Worm (Caenorhabditis elegans) whole organism, early embryonic: ENCODE data around the gene irg-1.

Source experiments
- B0310.2 ChIP-seq: sonication (generic microtip); optimal IDR thresholded peaks from 2 replicates; lab custom pipeline; 2016; ENCODE audit warnings: mild to moderate bottlenecking, missing genetic modification characterization, missing compliant biosample characterization
- F13C5.2 ChIP-seq: sonication (generic microtip); optimal IDR thresholded peaks from 2 replicates; lab custom pipeline; 2017; ENCODE audit warnings: mild to moderate bottlenecking, missing genetic modification characterization, inconsistent platforms, missing compliant biosample characterization
- aly-1 ChIP-seq: sonication (generic microtip); optimal IDR thresholded peaks from 2 replicates; lab custom pipeline; 2016; ENCODE audit warnings: missing genetic modification characterization, missing compliant biosample characterization
- ama-1 ChIP-seq: fragments of 150-350 bp; optimal IDR thresholded peaks from 2 replicates; lab custom pipeline; 2014
- ceh-13 ChIP-seq: fragments of 200-800 bp; sonication (Bioruptor generic); optimal IDR thresholded peaks from 2 replicates; lab custom pipeline; 2018; ENCODE audit warnings: mild to moderate bottlenecking, missing genetic modification characterization, missing compliant biosample characterization
- ceh-36 ChIP-seq: sonication (generic microtip); optimal IDR thresholded peaks from 2 replicates; lab custom pipeline; 2016; ENCODE audit warnings: missing genetic modification characterization, inconsistent platforms, missing compliant biosample characterization
- ets-7 ChIP-seq: sonication (generic microtip); optimal IDR thresholded peaks from 2 replicates; lab custom pipeline; 2016; ENCODE audit warnings: missing genotype, missing genetic modification characterization, missing compliant biosample characterization
- flt-1 ChIP-seq: fragments of 200-800 bp; sonication (Bioruptor generic); IDR thresholded peaks from 2 replicates; pipeline ENCODE4 v1.3.6; 2022; ENCODE audit warnings: missing genetic modification characterization, missing compliant biosample characterization
- hmbx-1 ChIP-seq: sonication (generic microtip); optimal IDR thresholded peaks from 2 replicates; lab custom pipeline; 2016; ENCODE audit warnings: mild to moderate bottlenecking, missing genetic modification characterization, missing compliant biosample characterization
- hmg-4 ChIP-seq: fragments of 200-800 bp; sonication (Bioruptor generic); optimal IDR thresholded peaks from 2 replicates; lab custom pipeline; 2018; ENCODE audit warnings: mild to moderate bottlenecking, missing genetic modification characterization, missing compliant biosample characterization
- hnd-1 ChIP-seq: sonication (generic microtip); optimal IDR thresholded peaks from 2 replicates; lab custom pipeline; 2016; ENCODE audit warnings: missing genetic modification characterization, missing compliant biosample characterization
- pes-1 ChIP-seq: fragments of 200-800 bp; sonication (Bioruptor generic); IDR thresholded peaks from 2 replicates; pipeline ENCODE4 v1.3.6; 2022; ENCODE audit warnings: missing genetic modification reagents, missing genetic modification characterization, missing compliant biosample characterization
- scrt-1 ChIP-seq: fragments of 200-800 bp; sonication (Bioruptor generic); IDR thresholded peaks from 2 replicates; pipeline ENCODE4 v1.3.6; 2022; ENCODE audit warnings: missing genetic modification characterization, missing compliant biosample characterization
- sea-1 ChIP-seq: fragments of 200-800 bp; sonication (Bioruptor generic); conservative IDR thresholded peaks from 2 replicates; pipeline ENCODE4 v1.3.6; 2022; ENCODE audit warnings: missing genetic modification characterization, missing compliant biosample characterization
- tbx-11 ChIP-seq: fragments of 200-800 bp; sonication (Bioruptor generic); IDR thresholded peaks from 2 replicates; pipeline ENCODE4 v1.3.6; 2022; ENCODE audit warnings: missing genetic modification characterization, missing compliant biosample characterization
- tbx-37 ChIP-seq: fragments of 200-800 bp; sonication (Bioruptor generic); conservative IDR thresholded peaks from 2 replicates; pipeline ENCODE4 v1.3.6; 2022; ENCODE audit warnings: missing genetic modification reagents, missing genetic modification characterization, missing compliant biosample characterization
- tra-4 ChIP-seq: sonication (generic microtip); optimal IDR thresholded peaks from 2 replicates; lab custom pipeline; 2017; ENCODE audit warnings: missing genetic modification characterization, missing compliant biosample characterization

irg-1 gene

DNA sequence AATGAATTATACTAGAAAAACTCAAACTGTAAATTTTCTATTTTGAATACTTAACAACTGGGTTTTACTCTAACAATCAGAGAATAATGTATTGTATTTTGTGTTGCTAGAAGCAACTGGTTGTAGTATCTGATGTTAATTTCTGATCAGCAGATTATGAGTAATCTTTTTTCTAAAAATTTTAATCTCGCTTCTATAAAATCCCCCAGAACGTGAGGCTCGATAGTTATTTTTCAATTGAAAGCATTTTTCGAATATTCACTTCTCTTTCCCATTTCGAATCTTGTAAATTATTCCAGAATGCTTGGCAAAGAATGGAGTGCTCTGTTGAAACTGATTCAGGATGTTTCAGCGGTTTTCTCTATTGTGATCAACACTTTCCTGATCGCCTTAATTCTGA, 5.5 kb upstream of the irg-1 start, which contains the start of gene str-227:
TSS of gene str-227 (plus strand) at position 301 of the 400 bp plus-strand sequence.
- no peak for TF ChIP-seq hmg-4 (GFP tag; lab: Kevin White, UChicago)
- no peak for TF ChIP-seq scrt-1
- TF ChIP-seq tbx-11 (GFP tag; lab: Robert Waterston, UW) = no peak
- TF ChIP-seq hnd-1 (tag; lab: Kevin White, UChicago) = no peak
- TF ChIP-seq pes-1 (GFP tag; lab: Robert Waterston, UW) = no peak
- TF ChIP-seq flt-1 (GFP tag; lab: Robert Waterston, UW) = no peak
- TF ChIP-seq B0310.2 = no peak

DNA sequence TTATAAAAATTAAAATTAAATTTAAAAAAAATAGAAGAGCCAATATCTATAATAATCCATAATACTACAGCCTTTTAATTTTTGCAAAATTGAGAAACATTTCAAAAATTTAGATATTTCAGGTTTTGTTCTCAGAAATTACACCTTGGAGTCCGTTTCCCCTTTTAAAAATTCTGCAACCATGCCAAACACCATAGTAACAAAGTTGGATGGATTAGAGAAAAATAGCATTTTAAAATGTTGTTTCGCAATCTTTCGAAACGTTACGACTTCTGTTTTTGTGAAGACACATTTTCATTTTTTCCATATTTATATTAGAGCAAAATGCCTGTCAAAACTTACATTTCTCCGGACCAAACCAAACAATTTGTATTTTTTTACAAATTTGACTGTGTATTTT, 1.6 kb downstream of the irg-1 start, which contains the start of gene T24A6.7:
TSS of gene T24A6.7 (plus strand) at position 301 of the 400 bp plus-strand sequence.
- TF ChIP-seq tra-4 (tag; lab: Kevin White, UChicago) = no peak
- no peak for TF ChIP-seq aly-1 (tag; lab: Kevin White, UChicago)
- no peak for TF ChIP-seq F13C5.2 (tag; lab: Kevin White, UChicago)
- TF ChIP-seq hmg-4 (GFP tag; lab: Kevin White, UChicago) = no peak

DNA sequence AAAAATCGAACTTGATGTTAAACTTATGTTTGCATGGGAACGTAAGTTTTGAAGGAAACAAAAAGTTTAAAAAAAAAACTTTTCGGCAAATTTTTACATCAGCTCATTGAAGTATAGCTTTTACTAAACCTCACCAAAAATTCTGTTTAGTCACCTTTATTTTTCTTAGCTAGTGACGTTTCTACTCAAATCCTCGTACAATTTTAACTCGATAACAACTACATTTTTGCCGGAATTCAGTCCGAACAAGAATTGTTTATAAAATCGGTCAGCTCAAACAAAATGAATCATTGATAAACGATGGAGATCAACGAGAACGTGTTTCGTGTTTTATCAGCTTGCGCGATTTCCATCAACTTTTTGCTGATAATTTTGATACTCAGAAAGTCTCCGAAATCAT, 3.5 kb downstream of the irg-1 start, which contains the start of gene str-260:
TSS of gene str-260 (plus strand) at position 301 of the 400 bp plus-strand sequence.
- TF ChIP-seq tra-4 (tag; lab: Kevin White, UChicago) (no peak), ets-7 (tag; lab: Kevin White, UChicago) (no peak), aly-1 (tag; lab: Kevin White, UChicago) (no peak), B0310.2 (no peak)

DNA sequence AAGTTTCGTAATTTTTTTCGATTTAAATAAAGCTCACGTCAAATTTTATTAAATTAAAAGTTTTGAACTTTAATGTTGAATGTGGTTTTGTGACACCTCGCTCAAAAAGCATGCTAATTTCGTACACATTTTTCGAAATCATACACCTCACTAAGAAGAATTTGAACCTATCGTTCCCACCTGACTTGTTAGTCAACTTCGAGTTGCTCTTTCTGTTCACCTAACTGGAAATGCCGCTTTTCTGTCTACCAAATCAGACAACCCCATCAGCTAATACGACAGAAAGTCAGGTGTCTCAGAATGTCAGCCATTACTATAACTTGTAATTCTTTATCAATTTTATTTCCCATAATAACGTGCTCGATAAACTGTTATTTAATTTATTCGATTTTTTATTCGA, 7.0 kb downstream of the irg-1 start, which contains the start of gene srbc-66:
TSS of gene srbc-66 (plus strand) at position 301 of the 400 bp plus-strand sequence.
- TF ChIP-seq sea-1 (no peak), aly-1 (tag; lab: Kevin White, UChicago) (no peak), ama-1 (lab: Kevin White, UChicago) (no peak), hnd-1 (tag; lab: Kevin White, UChicago) (no peak), tra-4 (tag; lab: Kevin White, UChicago) (no peak)

DNA sequence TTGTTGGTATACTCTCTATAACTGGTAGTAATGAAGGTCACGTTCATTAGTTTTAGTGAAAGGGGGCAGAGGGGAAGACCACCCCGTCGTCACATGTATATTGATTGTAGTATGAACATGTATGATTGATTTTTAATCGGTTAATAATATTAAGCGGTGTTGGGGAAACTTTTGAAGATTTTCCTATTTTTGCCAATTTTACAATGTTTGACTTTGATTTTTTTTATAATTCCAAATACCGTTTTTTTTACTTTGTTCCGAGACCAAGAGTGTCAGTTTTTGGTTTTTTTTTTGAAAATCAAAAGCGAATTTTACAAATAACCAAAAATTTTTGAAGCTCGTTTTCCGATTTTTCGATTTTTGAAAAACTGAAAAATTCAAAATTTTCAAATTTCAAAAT, 11.9 kb downstream of the irg-1 start, which contains the start of gene nhr-221:
TSS of gene nhr-221 (minus strand) at position 101 of the 400 bp plus-strand sequence.
- TF ChIP-seq sea-1 (no peak), F13C5.2 (tag; lab: Kevin White, UChicago) (no peak), B0310.2 (no peak), hmg-4 (GFP tag; lab: Kevin White, UChicago) (no peak), tbx-11 (GFP tag; lab: Robert Waterston, UW) (no peak)

DNA sequence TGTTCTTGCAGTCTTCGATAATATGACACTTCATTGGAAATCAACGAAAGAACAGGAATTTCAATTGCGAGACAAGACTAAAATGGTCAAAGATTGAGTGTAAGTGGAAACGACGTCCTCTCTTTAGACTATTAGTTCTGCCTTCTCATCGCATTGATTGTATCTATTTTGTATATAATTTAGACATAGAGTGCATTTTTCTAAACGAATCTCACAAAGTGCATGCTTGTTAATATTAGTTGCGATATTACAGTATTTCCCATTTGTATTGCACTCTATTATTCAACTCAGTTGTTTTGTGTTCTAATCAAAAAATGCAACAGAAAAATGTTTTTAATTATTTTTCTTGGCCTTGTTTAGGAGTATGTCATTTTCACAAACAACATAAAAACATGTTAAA, 14.9 kb downstream of the irg-1 start, which contains the start of gene nhr-93:
TSS of gene nhr-93 (minus strand) at position 101 of the 400 bp plus-strand sequence.
- no peak for TF ChIP-seq tbx-37 (GFP tag; lab: Robert Waterston, UW)
- TF ChIP-seq aly-1 (tag; lab: Kevin White, UChicago) = no peak
- no peak for TF ChIP-seq ama-1 (lab: Kevin White, UChicago)
- no peak for TF ChIP-seq tbx-11 (GFP tag; lab: Robert Waterston, UW)
- no peak for TF ChIP-seq pes-1 (GFP tag; lab: Robert Waterston, UW)
- no peak for TF ChIP-seq F13C5.2 (tag; lab: Kevin White, UChicago)
- no peak for TF ChIP-seq ceh-36 (tag; lab: Kevin White, UChicago)
- TF ChIP-seq flt-1 (GFP tag; lab: Robert Waterston, UW) = no peak
- no peak for TF ChIP-seq hmg-4 (GFP tag; lab: Kevin White, UChicago)
- no peak for TF ChIP-seq tra-4 (tag; lab: Kevin White, UChicago)
- TF ChIP-seq scrt-1 = no peak
- TF ChIP-seq B0310.2 = no peak
- no peak for TF ChIP-seq sea-1
- no peak for TF ChIP-seq ets-7 (tag; lab: Kevin White, UChicago)
- TF ChIP-seq hmbx-1 (tag; lab: Kevin White, UChicago) = no peak
- TF ChIP-seq ceh-13 (GFP tag; lab: Kevin White, UChicago) = no peak
- TF ChIP-seq hnd-1 (tag; lab: Kevin White, UChicago) = no peak

DNA sequence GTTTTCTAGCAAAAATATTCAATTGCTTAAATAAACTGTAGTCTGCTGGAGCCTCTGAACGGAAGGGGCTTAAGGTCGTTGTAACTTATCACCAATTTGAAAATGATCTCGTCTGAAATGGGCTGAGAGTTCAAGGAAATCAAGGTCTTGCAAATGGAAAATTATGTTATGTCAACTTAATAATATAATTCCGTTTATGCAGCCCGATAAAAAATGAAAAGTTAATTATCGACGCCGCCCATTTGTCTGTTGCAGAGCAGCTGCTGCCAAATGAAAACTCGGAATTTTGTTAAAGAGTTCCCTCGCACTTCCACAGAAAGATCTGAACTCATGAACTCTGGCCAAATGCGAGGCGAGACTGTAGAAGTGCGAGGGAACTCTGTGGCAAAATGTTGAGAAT, 17.7 kb downstream of the irg-1 start, which contains the start of gene srbc-67:
TSS of gene srbc-67 (minus strand) at position 101 of the 400 bp plus-strand sequence.
- TF ChIP-seq ama-1 (lab: Kevin White, UChicago) = no peak
- no peak for TF ChIP-seq ceh-36 (tag; lab: Kevin White, UChicago)
- no peak for TF ChIP-seq pes-1 (GFP tag; lab: Robert Waterston, UW)
- no peak for TF ChIP-seq scrt-1
- no peak for TF ChIP-seq ets-7 (tag; lab: Kevin White, UChicago)
- TF ChIP-seq tbx-37 (GFP tag; lab: Robert Waterston, UW) = no peak
- TF ChIP-seq ceh-13 (GFP tag; lab: Kevin White, UChicago) = no peak
- no peak for TF ChIP-seq B0310.2
- no peak for TF ChIP-seq tbx-11 (GFP tag; lab: Robert Waterston, UW)
- TF ChIP-seq aly-1 (tag; lab: Kevin White, UChicago) = no peak

DNA sequence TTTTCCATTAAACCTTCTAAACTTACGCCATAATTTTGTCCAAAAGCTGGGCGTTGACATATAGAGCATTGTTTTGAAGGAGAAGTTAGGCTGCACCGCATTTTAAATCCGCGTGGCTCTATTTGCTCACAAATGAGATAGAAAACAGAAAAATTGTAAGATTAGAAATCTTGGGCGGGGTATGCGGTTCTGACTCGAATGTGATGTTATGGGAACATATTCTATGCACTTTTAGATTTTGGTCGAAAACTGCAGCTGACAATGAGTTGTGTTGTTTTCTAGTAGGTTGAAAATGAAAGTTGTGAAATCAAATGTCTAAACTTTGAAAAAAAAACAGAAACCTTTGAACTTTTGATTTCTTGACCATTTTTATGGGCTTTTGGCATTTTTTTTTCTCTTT, 20.0 kb downstream of the irg-1 start, which contains the start of gene nhr-222:
TSS of gene nhr-222 (minus strand) at position 101 of the 400 bp plus-strand sequence.
- TF ChIP-seq B0310.2 (no peak), flt-1 (GFP tag; lab: Robert Waterston, UW) (no peak), ceh-13 (GFP tag; lab: Kevin White, UChicago) (no peak), pes-1 (GFP tag; lab: Robert Waterston, UW) (no peak), hnd-1 (tag; lab: Kevin White, UChicago) (no peak), hmg-4 (GFP tag; lab: Kevin White, UChicago) (no peak), tbx-11 (GFP tag; lab: Robert Waterston, UW) (no peak), hmbx-1 (tag; lab: Kevin White, UChicago) (no peak), aly-1 (tag; lab: Kevin White, UChicago) (no peak), ceh-36 (tag; lab: Kevin White, UChicago) (no peak), tra-4 (tag; lab: Kevin White, UChicago) (no peak), ama-1 (lab: Kevin White, UChicago) (no peak), tbx-37 (GFP tag; lab: Robert Waterston, UW) (no peak), ets-7 (tag; lab: Kevin White, UChicago) (no peak), sea-1 (no peak), F13C5.2 (tag; lab: Kevin White, UChicago) (no peak), scrt-1 (no peak)
